Worm (Caenorhabditis elegans): ENCODE data around the gene F07E5.5.
"Not testable (repeated sequence)": the region's sequence is repeated elsewhere in the genome, so short reads cannot be mapped to it uniquely, and the experiment has no call there.

The F07E5.5 gene

ce11 chrII:2058985-2059384, at the start of gene F07E5.5:
Gene F07E5.5 (minus strand): TSS chrII:2059070.
- TF ChIP-seq unc-62 (GFP tag; optimal IDR thresholded peaks at IDR 0.05) = no peak

ce11 chrII:2108295-2108694, 49.4 kb upstream of the F07E5.5 start, which contains the start of gene R52.4:
Gene R52.4 (minus strand): TSS chrII:2108395.
- TF ChIP-seq unc-62 (GFP tag; optimal IDR thresholded peaks at IDR 0.05) = no peak

ce11 chrII:2099139-2099976, 40.5 kb upstream of the F07E5.5 start, which contains the start of gene math-42:
Gene math-42 (plus strand): TSS chrII:2099926.
- no peak for TF ChIP-seq unc-62 (GFP tag; optimal IDR thresholded peaks at IDR 0.05)

- no peak for TF ChIP-seq unc-62 (GFP tag; optimal IDR thresholded peaks at IDR 0.05)
Observed at ce11 chrII:2094924-2095650, 36.2 kb upstream of the F07E5.5 start, which contains the start of gene T16A1.2. Gene T16A1.2 (plus strand): TSS chrII:2095600.

- no peak for TF ChIP-seq unc-62 (GFP tag; optimal IDR thresholded peaks at IDR 0.05)
Observed at ce11 chrII:2093456-2093926, 34.6 kb upstream of the F07E5.5 start, which contains the start of gene fbxb-37. Gene fbxb-37 (minus strand): TSS chrII:2093876.

- no peak for TF ChIP-seq unc-62 (GFP tag; optimal IDR thresholded peaks at IDR 0.05)
Observed at ce11 chrII:2091972-2092371, 33.1 kb upstream of the F07E5.5 start, which contains the start of gene T16A1.10. Gene T16A1.10 (minus strand): TSS chrII:2092094.

- no peak for TF ChIP-seq unc-62 (GFP tag; optimal IDR thresholded peaks at IDR 0.05)
Observed at ce11 chrII:2090605-2091004, 31.7 kb upstream of the F07E5.5 start, which contains the start of gene trpl-5. Gene trpl-5 (minus strand): TSS chrII:2090636.

ce11 chrII:2087206-2087605, 28.3 kb upstream of the F07E5.5 start:
- TF ChIP-seq unc-62 (GFP tag; optimal IDR thresholded peaks at IDR 0.05) = no peak

- no peak for TF ChIP-seq unc-62 (GFP tag; optimal IDR thresholded peaks at IDR 0.05)
Observed at ce11 chrII:2083726-2084179, 24.9 kb upstream of the F07E5.5 start, which contains the start of the genes T16A1.5 and fbxc-49. Gene T16A1.5 (minus strand): TSS chrII:2083826. Gene fbxc-49 (plus strand): TSS chrII:2084129.

ce11 chrII:2081257-2081656, 22.4 kb upstream of the F07E5.5 start, which contains the start of gene T16A1.4:
Gene T16A1.4 (plus strand): TSS chrII:2081557.
- TF ChIP-seq unc-62 (GFP tag; optimal IDR thresholded peaks at IDR 0.05) = no peak

ce11 chrII:2080425-2080824, 21.6 kb upstream of the F07E5.5 start, which contains the start of gene F07E5.9:
Gene F07E5.9 (minus strand): TSS chrII:2080525.
- no peak for TF ChIP-seq unc-62 (GFP tag; optimal IDR thresholded peaks at IDR 0.05)

ce11 chrII:2076467-2076866, 17.6 kb upstream of the F07E5.5 start:
- TF ChIP-seq unc-62 (GFP tag; optimal IDR thresholded peaks at IDR 0.05) = no peak

ce11 chrII:2075513-2075912, 16.6 kb upstream of the F07E5.5 start, which contains the start of gene F07E5.8:
Gene F07E5.8 (minus strand): TSS chrII:2075613.
- TF ChIP-seq unc-62 (GFP tag; optimal IDR thresholded peaks at IDR 0.05) = no peak

ce11 chrII:2071429-2071828, 12.6 kb upstream of the F07E5.5 start, which contains the start of gene F07E5.7:
Gene F07E5.7 (minus strand): TSS chrII:2071529.
- TF ChIP-seq unc-62 (GFP tag; optimal IDR thresholded peaks at IDR 0.05) = no peak

- TF ChIP-seq unc-62 (GFP tag; optimal IDR thresholded peaks at IDR 0.05) = not testable (repeated sequence)
Observed at ce11 chrII:2067451-2068021, 8.7 kb upstream of the F07E5.5 start, which contains the start of gene F07E5.12. Gene F07E5.12 (plus strand): TSS chrII:2067971.

Data from whole organism, dauer.